Fruit fly (Drosophila melanogaster) S2 (cell line): Measurements from ENCODE around the gene S1P.

Experiments
- CG8478 ChIP-seq: fragments of >200 bp; optimal IDR thresholded peaks from 2 replicates; lab custom pipeline; 2018
- CTCF ChIP-seq, 2 experiments: fragments of >200 bp; optimal IDR thresholded peaks; 2 replicates each; lab custom pipeline; 2018

DNA sequence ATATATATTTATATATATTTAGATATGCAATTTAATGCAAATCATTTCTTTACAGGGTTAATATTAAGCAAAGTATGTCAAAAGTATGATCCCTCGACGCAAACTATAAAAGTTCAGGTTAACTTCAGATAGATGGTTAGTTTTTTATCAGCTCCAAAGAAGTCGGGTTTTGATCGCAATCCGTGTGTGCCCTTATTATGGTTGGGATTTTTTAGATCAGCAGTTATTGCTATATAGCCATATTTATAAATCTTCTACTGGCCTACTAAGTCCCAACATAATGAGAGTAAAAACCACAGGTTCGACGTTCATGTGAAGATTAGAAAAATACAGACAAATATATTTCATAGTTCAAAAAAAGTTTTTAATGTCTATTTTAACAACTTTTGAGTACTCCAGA is 43.3 kb downstream of the S1P start, which contains the start of gene EMC10:
- TF ChIP-seq CG8478 (lab: Kevin White, UChicago): no peak
- TF ChIP-seq CTCF (optimal IDR thresholded peaks at IDR 0.05; lab: Kevin White, UChicago): no peak
